Fruit fly (Drosophila melanogaster) whole organism, embryonic: ENCODE measurements around the gene Teh1.

ENCODE experiments used
- CG10959 ChIP-seq: fragments of 200-800 bp; sonication (Bioruptor generic); IDR thresholded peaks from 2 replicates; pipeline ENCODE4 v1.3.6; 2022; ENCODE audit warnings: missing biosample characterization, missing genetic modification characterization
- CG11456 ChIP-seq: fragments of 200-800 bp; sonication (Bioruptor generic); IDR thresholded peaks from 3 replicates; pipeline ENCODE4 v1.3.6; 2022; ENCODE audit warnings: missing biosample characterization, missing genetic modification characterization
- CG11696 ChIP-seq: fragments of 200-800 bp; sonication (Bioruptor generic); IDR thresholded peaks from 2 replicates; pipeline ENCODE4 v1.3.6; 2022; ENCODE audit warnings: missing biosample characterization, missing genetic modification characterization
- CG12391 ChIP-seq: fragments of 200-800 bp; sonication (Bioruptor generic); optimal IDR thresholded peaks from 3 replicates; lab custom pipeline; 2018; ENCODE audit warnings: missing biosample characterization, mild to moderate bottlenecking, missing genetic modification characterization, moderate library complexity
- CG13296 ChIP-seq: fragments of 200-800 bp; sonication (Bioruptor generic); optimal IDR thresholded peaks from 3 replicates; lab custom pipeline; 2018; ENCODE audit warnings: missing biosample characterization, mild to moderate bottlenecking, missing genetic modification characterization
- CG15479 ChIP-seq: fragments of 200-800 bp; sonication (Bioruptor generic); optimal IDR thresholded peaks from 3 replicates; lab custom pipeline; 2019; ENCODE audit warnings: missing biosample characterization, mild to moderate bottlenecking, missing genetic modification characterization, moderate library complexity
- CG15514 ChIP-seq: fragments of 200-800 bp; sonication (Bioruptor generic); optimal IDR thresholded peaks from 3 replicates; lab custom pipeline; 2017; ENCODE audit warnings: missing biosample characterization, missing genetic modification characterization, mild to moderate bottlenecking, moderate library complexity, missing genetic modification reagents
- CG17328 ChIP-seq: fragments of 200-800 bp; sonication (Bioruptor generic); IDR thresholded peaks from 2 replicates; pipeline ENCODE4 v1.3.6; 2022; ENCODE audit warnings: missing biosample characterization, missing genetic modification characterization
- CG17568 ChIP-seq: fragments of 200-800 bp; sonication (Bioruptor generic); optimal IDR thresholded peaks from 2 replicates; lab custom pipeline; 2018; ENCODE audit warnings: missing biosample characterization, mild to moderate bottlenecking, missing genetic modification characterization, moderate library complexity
- CG3065 ChIP-seq: fragments of 200-800 bp; sonication (Bioruptor generic); optimal IDR thresholded peaks from 2 replicates; lab custom pipeline; 2016; ENCODE audit warnings: missing biosample characterization, missing genetic modification characterization
- CG31441 ChIP-seq: fragments of 200-800 bp; sonication (Bioruptor generic); IDR thresholded peaks from 2 replicates; pipeline ENCODE4 v1.3.6; 2022; ENCODE audit warnings: missing biosample characterization, missing genetic modification characterization
- CG4328 ChIP-seq: fragments of 200-800 bp; sonication (Bioruptor generic); optimal IDR thresholded peaks from 3 replicates; lab custom pipeline; 2017; ENCODE audit warnings: missing biosample characterization, missing genetic modification reagents, missing genetic modification characterization
- CG6254 ChIP-seq: fragments of 200-800 bp; sonication (Bioruptor generic); optimal IDR thresholded peaks from 3 replicates; lab custom pipeline; 2017; ENCODE audit warnings: mild to moderate bottlenecking, missing biosample characterization, missing genetic modification reagents, missing genetic modification characterization
- CG7357 ChIP-seq: fragments of 200-800 bp; sonication (Bioruptor generic); IDR thresholded peaks from 3 replicates; pipeline ENCODE4 v1.3.6; 2022; ENCODE audit warnings: missing biosample characterization, missing genetic modification characterization
- CG7372 ChIP-seq: fragments of 200-800 bp; sonication (Bioruptor generic); IDR thresholded peaks from 2 replicates; pipeline ENCODE4 v1.3.6; 2022; ENCODE audit warnings: missing biosample characterization, missing genetic modification characterization
- CG7839 ChIP-seq: fragments of 200-800 bp; sonication (Bioruptor generic); optimal IDR thresholded peaks from 3 replicates; lab custom pipeline; 2018; ENCODE audit warnings: missing biosample characterization, mild to moderate bottlenecking, missing genetic modification characterization, moderate library complexity
- CG8290 ChIP-seq, 3 experiments: fragments of 200-800 bp; sonication (Bioruptor generic); optimal IDR thresholded peaks; 2 replicates each; lab custom pipeline; 2016 to 2019; ENCODE audit warnings: missing biosample characterization in 3 of 3, missing genetic modification characterization in 3 of 3, mild to moderate bottlenecking in 2 of 3, moderate library complexity in 1 of 3
- CG8765 ChIP-seq: fragments of 200-800 bp; sonication (Bioruptor generic); IDR thresholded peaks from 2 replicates; pipeline ENCODE4 v1.3.6; 2022; ENCODE audit warnings: missing biosample characterization, missing genetic modification characterization
- CHES-1-like ChIP-seq: fragments of 200-800 bp; sonication (Bioruptor generic); optimal IDR thresholded peaks from 2 replicates; lab custom pipeline; 2016; ENCODE audit warnings: missing biosample characterization, missing genetic modification characterization
- D19B ChIP-seq: fragments of 200-800 bp; sonication (Bioruptor generic); optimal IDR thresholded peaks from 2 replicates; lab custom pipeline; 2017; ENCODE audit warnings: missing biosample characterization, mild to moderate bottlenecking, missing genetic modification characterization
- Drgx ChIP-seq: fragments of 200-800 bp; sonication (Bioruptor generic); IDR thresholded peaks from 2 replicates; pipeline ENCODE4 v1.3.6; 2022; ENCODE audit warnings: missing biosample characterization, missing genetic modification characterization
- Gug ChIP-seq: fragments of 200-800 bp; sonication (Bioruptor generic); IDR thresholded peaks from 4 replicates; pipeline ENCODE4 v1.3.6; 2022; ENCODE audit warnings: missing biosample characterization, missing genetic modification characterization
- Myb ChIP-seq: fragments of 200-800 bp; sonication (Bioruptor generic); optimal IDR thresholded peaks from 2 replicates; lab custom pipeline; 2016; ENCODE audit warnings: missing biosample characterization, missing genetic modification characterization
- NFAT ChIP-seq: fragments of 200-800 bp; sonication (Bioruptor generic); IDR thresholded peaks from 2 replicates; pipeline ENCODE4 v1.3.6; 2022; ENCODE audit warnings: missing biosample characterization, missing genetic modification characterization
- Rx ChIP-seq: fragments of 200-800 bp; sonication (Bioruptor generic); IDR thresholded peaks from 2 replicates; pipeline ENCODE4 v1.3.6; 2022; ENCODE audit warnings: missing biosample characterization, missing genetic modification characterization
- Ssrp ChIP-seq: fragments of 200-800 bp; sonication (Bioruptor generic); optimal IDR thresholded peaks from 2 replicates; lab custom pipeline; 2018; ENCODE audit warnings: missing biosample characterization, mild to moderate bottlenecking, missing genetic modification characterization, moderate library complexity
- TFAM ChIP-seq: fragments of 200-800 bp; sonication (Bioruptor generic); optimal IDR thresholded peaks from 2 replicates; lab custom pipeline; 2017; ENCODE audit warnings: missing biosample characterization, missing genetic modification characterization, inconsistent platforms
- az2 ChIP-seq: fragments of 200-800 bp; sonication (Bioruptor generic); optimal IDR thresholded peaks from 3 replicates; lab custom pipeline; 2016; ENCODE audit warnings: missing biosample characterization, missing genetic modification characterization
- bigmax ChIP-seq: fragments of 200-800 bp; sonication (Bioruptor generic); optimal IDR thresholded peaks from 2 replicates; lab custom pipeline; 2018; ENCODE audit warnings: missing biosample characterization, mild to moderate bottlenecking, missing genetic modification characterization
- cg ChIP-seq: fragments of 200-800 bp; sonication (Bioruptor generic); optimal IDR thresholded peaks from 3 replicates; lab custom pipeline; 2019; ENCODE audit warnings: missing biosample characterization, mild to moderate bottlenecking, missing genetic modification characterization, moderate library complexity
- chif ChIP-seq, 2 experiments: fragments of 200-800 bp; sonication (Bioruptor generic); optimal IDR thresholded peaks; 3 replicates each; lab custom pipeline; 2016; ENCODE audit warnings: missing biosample characterization in 2 of 2, missing genetic modification characterization in 2 of 2
- chinmo ChIP-seq: fragments of 200-800 bp; sonication (Bioruptor generic); IDR thresholded peaks from 4 replicates; pipeline ENCODE4 v1.3.6; 2022; ENCODE audit warnings: missing biosample characterization, missing genetic modification characterization; ENCODE audit not compliant: partially characterized antibody
- dimm ChIP-seq: fragments of 200-800 bp; sonication (Bioruptor generic); IDR thresholded peaks from 2 replicates; pipeline ENCODE4 v1.3.6; 2022; ENCODE audit warnings: missing biosample characterization, missing genetic modification characterization
- dmrt99B ChIP-seq: fragments of 200-800 bp; sonication (Bioruptor generic); optimal IDR thresholded peaks from 2 replicates; lab custom pipeline; 2018; ENCODE audit warnings: missing biosample characterization, mild to moderate bottlenecking, missing genetic modification characterization, moderate library complexity
- dpn ChIP-seq, 2 experiments: fragments of 200-800 bp; sonication (Bioruptor generic); optimal IDR thresholded peaks; 3 replicates each; lab custom pipeline; 2016; ENCODE audit warnings: missing biosample characterization in 2 of 2, missing genetic modification characterization in 2 of 2
- ewg ChIP-seq: fragments of 200-800 bp; sonication (Bioruptor generic); optimal IDR thresholded peaks from 3 replicates; lab custom pipeline; 2017; ENCODE audit warnings: mild to moderate bottlenecking, missing biosample characterization, missing genetic modification reagents, missing genetic modification characterization
- fd96Cb ChIP-seq: fragments of 200-800 bp; sonication (Bioruptor generic); optimal IDR thresholded peaks from 2 replicates; lab custom pipeline; 2018; ENCODE audit warnings: missing biosample characterization, mild to moderate bottlenecking, missing genetic modification characterization, moderate library complexity
- gcm2 ChIP-seq: fragments of 200-800 bp; sonication (Bioruptor generic); optimal IDR thresholded peaks from 2 replicates; lab custom pipeline; 2016; ENCODE audit warnings: missing biosample characterization, missing genetic modification characterization
- her ChIP-seq: fragments of 200-800 bp; sonication (Bioruptor generic); optimal IDR thresholded peaks from 2 replicates; lab custom pipeline; 2016; ENCODE audit warnings: missing biosample characterization, missing genetic modification characterization
- hth ChIP-seq: fragments of >200 bp; optimal IDR thresholded peaks from 2 replicates; lab custom pipeline; 2017; ENCODE audit warnings: inconsistent platforms
- knrl ChIP-seq: fragments of 200-800 bp; sonication (Bioruptor generic); IDR thresholded peaks from 3 replicates; pipeline ENCODE4 v1.3.6; 2022; ENCODE audit warnings: missing biosample characterization, missing genetic modification characterization; ENCODE audit not compliant: partially characterized antibody
- luna ChIP-seq: fragments of 200-800 bp; sonication (Bioruptor generic); optimal IDR thresholded peaks from 2 replicates; lab custom pipeline; 2016; ENCODE audit warnings: missing biosample characterization, missing genetic modification characterization
- nau ChIP-seq: fragments of 200-800 bp; sonication (Bioruptor generic); optimal IDR thresholded peaks from 3 replicates; lab custom pipeline; 2017; ENCODE audit warnings: missing biosample characterization, mild to moderate bottlenecking, missing genetic modification characterization, missing genetic modification reagents
- nmo ChIP-seq: fragments of 200-800 bp; sonication (Bioruptor generic); optimal IDR thresholded peaks from 2 replicates; lab custom pipeline; 2018; ENCODE audit warnings: missing biosample characterization, mild to moderate bottlenecking, missing genetic modification characterization, moderate library complexity
- psq ChIP-seq: fragments of 200-800 bp; sonication (Bioruptor generic); optimal IDR thresholded peaks from 2 replicates; lab custom pipeline; 2017; ENCODE audit warnings: missing biosample characterization, missing genetic modification characterization
- stc ChIP-seq: fragments of 200-800 bp; sonication (Bioruptor generic); IDR thresholded peaks from 2 replicates; pipeline ENCODE4 v1.3.6; 2022; ENCODE audit warnings: missing biosample characterization, missing genetic modification characterization
- trh ChIP-seq: fragments of 200-800 bp; sonication (Bioruptor generic); optimal IDR thresholded peaks from 2 replicates; lab custom pipeline; 2016; ENCODE audit warnings: missing biosample characterization, missing genetic modification characterization
- vvl ChIP-seq: fragments of 200-800 bp; sonication (Bioruptor generic); IDR thresholded peaks from 2 replicates; pipeline ENCODE4 v1.3.6; 2022; ENCODE audit warnings: missing biosample characterization, missing genetic modification characterization
- wdn ChIP-seq: fragments of 200-800 bp; sonication (Bioruptor generic); IDR thresholded peaks from 2 replicates; pipeline ENCODE4 v1.3.6; 2022; ENCODE audit warnings: missing biosample characterization, missing genetic modification characterization
- wor ChIP-seq: fragments of 200-800 bp; sonication (Bioruptor generic); IDR thresholded peaks from 2 replicates; pipeline ENCODE4 v1.3.6; 2022; ENCODE audit warnings: missing biosample characterization, missing genetic modification characterization
- yki ChIP-seq: fragments of >200 bp; optimal IDR thresholded peaks from 3 replicates; lab custom pipeline; 2018

The Teh1 gene

dm6 chr3R:9873753-9874117 is 5.8 kb upstream of the Teh1 start (continued):
- TF ChIP-seq knrl (GFP tag; lab: Robert Waterston, UW) (no peak), wor (GFP tag; lab: Robert Waterston, UW) (peak; percentile 57), nau (GFP tag; lab: Kevin White, UChicago) (peak; percentile 68), Rx (GFP tag; lab: Robert Waterston, UW) (no peak), CG6254 (no peak), CG31441 (peak; percentile 67), dimm (peak; percentile 43), CG15514 (GFP tag; lab: Kevin White, UChicago) (peak; percentile 57), CG11696 (no peak), vvl (peak; percentile 70), her (GFP tag; lab: Kevin White, UChicago) (peak; percentile 81), luna (peak; percentile 60), CG3065 (GFP tag; lab: Kevin White, UChicago) (peak; percentile 41), CG15479 (no peak), CG8765 (GFP tag; lab: Robert Waterston, UW) (0 out of 2 replicates have a peak, but pooled peaks have one; percentile 43), stc (GFP tag; lab: Robert Waterston, UW) (peak; percentile 76), CG4328 (GFP tag; lab: Kevin White, UChicago) (no peak), dpn (GFP tag; optimal IDR thresholded peaks at IDR 0.05; lab: Kevin White, UChicago) (peak; percentile 81 to 83), psq (GFP tag; lab: Kevin White, UChicago) (peak; percentile 49), NFAT (GFP tag; lab: Robert Waterston, UW) (peak; percentile 75), CG7357 (GFP tag; lab: Robert Waterston, UW) (peak; percentile 80), CG17328 (peak; percentile 44; the same call in 1 of the 2 replicates), CG10959 (GFP tag; lab: Robert Waterston, UW) (no peak), fd96Cb (peak; percentile 79), trh (GFP tag; lab: Kevin White, UChicago) (no peak), hth (lab: Kevin White, UChicago) (no peak), yki (lab: Kevin White, UChicago) (no peak), CG12391 (tag; lab: Kevin White, UChicago) (peak; percentile 75), CG7839 (tag; lab: Kevin White, UChicago) (peak; percentile 87), CG11456 (GFP tag; lab: Robert Waterston, UW) (0 out of 3 replicates have a peak, but pooled peaks have one; percentile 14), Ssrp (tag; lab: Kevin White, UChicago) (peak; percentile 63), D19B (GFP tag; lab: Kevin White, UChicago) (peak; percentile 88), az2 (peak; percentile 61), wdn (GFP tag; lab: Robert Waterston, UW) (0 out of 2 replicates have a peak, but pooled peaks have one; percentile 6), CG8290 (GFP tag; optimal IDR thresholded peaks at IDR 0.05; lab: Kevin White, UChicago) (no peak), CG8290 (tag; optimal IDR thresholded peaks at IDR 0.05; lab: Kevin White, UChicago) (peak in 1 of 2 experiments; percentile 33), nmo (peak; percentile 83), CG17568 (GFP tag; lab: Kevin White, UChicago) (peak; percentile 57), CHES-1-like (GFP tag; lab: Kevin White, UChicago) (peak; percentile 84), Myb (GFP tag; lab: Kevin White, UChicago) (peak; percentile 83), TFAM (GFP tag; lab: Kevin White, UChicago) (no peak), cg (no peak), Drgx (peak; percentile 78), Gug (GFP tag; lab: Robert Waterston, UW) (peak; percentile 81; the same call in 3 of the 4 replicates), ewg (GFP tag; lab: Kevin White, UChicago) (peak; percentile 59), bigmax (GFP tag; lab: Kevin White, UChicago) (no peak), CG7372 (GFP tag; lab: Robert Waterston, UW) (peak; percentile 66; the same call in 1 of the 2 replicates), CG13296 (GFP tag; lab: Kevin White, UChicago) (peak; percentile 69), dmrt99B (tag; lab: Kevin White, UChicago) (peak; percentile 89), chif (GFP tag; optimal IDR thresholded peaks at IDR 0.05; lab: Kevin White, UChicago) (peak; percentile 51 to 72), chinmo (GFP tag; lab: Robert Waterston, UW) (no peak), gcm2 (GFP tag; lab: Kevin White, UChicago) (peak; percentile 54)
